Worm (Caenorhabditis elegans) whole organism, midembryonic: ENCODE results near the gene C50E10.1.
"Not testable (repeated sequence)": the region's sequence is repeated elsewhere in the genome, so short reads cannot be mapped to it uniquely, and the experiment has no call there.

Experiments
- T22C8.4 ChIP-seq: fragments of 200-800 bp; sonication (Bioruptor generic); IDR thresholded peaks from 2 replicates; pipeline ENCODE4 v1.3.6; 2022; ENCODE audit warnings: missing genetic modification characterization, missing compliant biosample characterization
- cog-1 ChIP-seq: sonication (generic microtip); optimal IDR thresholded peaks from 2 replicates; lab custom pipeline; 2016; ENCODE audit warnings: missing genetic modification characterization, missing compliant biosample characterization
- flt-1 ChIP-seq: fragments of 200-800 bp; sonication (Bioruptor generic); IDR thresholded peaks from 2 replicates; pipeline ENCODE4 v1.3.6; 2022; ENCODE audit warnings: missing genetic modification characterization, missing compliant biosample characterization
- klf-2 ChIP-seq: fragments of 200-800 bp; sonication (Bioruptor generic); conservative IDR thresholded peaks from 2 replicates; pipeline ENCODE4 v1.3.6; 2022; ENCODE audit warnings: missing genetic modification reagents, missing genetic modification characterization, missing compliant biosample characterization
- med-1 ChIP-seq: sonication (generic microtip); optimal IDR thresholded peaks from 2 replicates; lab custom pipeline; 2017; ENCODE audit warnings: missing genetic modification characterization, mild to moderate bottlenecking, missing compliant biosample characterization, antibody characterized with exemption, missing genetic modification reagents; ENCODE audit not compliant: insufficient read depth
- ref-1 ChIP-seq: fragments of 200-800 bp; sonication (Bioruptor generic); conservative IDR thresholded peaks from 2 replicates; pipeline ENCODE4 v1.3.6; 2022; ENCODE audit warnings: missing genetic modification reagents, missing genetic modification characterization, missing compliant biosample characterization
- tab-1 ChIP-seq: fragments of 200-800 bp; sonication (Bioruptor generic); IDR thresholded peaks from 2 replicates; pipeline ENCODE4 v1.3.6; 2022; ENCODE audit warnings: missing genetic modification characterization, missing compliant biosample characterization
- ztf-23 ChIP-seq: fragments of 200-800 bp; sonication (Bioruptor generic); IDR thresholded peaks from 2 replicates; pipeline ENCODE4 v1.3.6; 2022; ENCODE audit warnings: missing genetic modification reagents, missing genetic modification characterization, missing compliant biosample characterization
- ztf-29 ChIP-seq: fragments of 200-800 bp; sonication (Bioruptor generic); IDR thresholded peaks from 2 replicates; pipeline ENCODE4 v1.3.6; 2022; ENCODE audit warnings: missing genetic modification reagents, missing genetic modification characterization, missing compliant biosample characterization

C50E10.1 gene

DNA sequence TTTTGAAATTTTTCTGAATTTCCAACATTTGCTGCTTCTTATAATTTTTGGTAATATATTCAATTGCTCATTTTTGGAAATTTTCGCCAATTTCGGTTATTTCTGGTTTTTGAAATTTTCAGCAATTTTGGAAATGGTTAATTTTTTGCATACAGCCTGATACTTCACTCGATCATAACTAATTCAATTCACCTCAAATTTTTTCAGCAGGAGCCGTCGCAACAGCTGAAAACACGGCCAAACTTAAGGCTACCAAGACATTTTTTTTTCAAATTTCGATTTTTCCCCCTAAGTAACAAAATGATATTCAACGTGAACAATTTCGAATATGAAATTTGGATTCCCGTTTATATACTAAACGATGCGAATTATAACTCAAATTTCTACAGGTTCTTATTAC is 33.2 kb upstream of the C50E10.1 start, which contains the start of gene sre-52:
sre-52 (plus strand) TSS at position 301 of the 400 bp plus-strand sequence.
- TF ChIP-seq flt-1 (no peak), ztf-23 (GFP tag; lab: Robert Waterston, UW) (no peak), T22C8.4 (no peak), cog-1 (tag; lab: Kevin White, UChicago) (no peak), tab-1 (GFP tag; lab: Robert Waterston, UW) (no peak), med-1 (GFP tag; lab: Kevin White, UChicago) (no peak), klf-2 (no peak), ztf-29 (GFP tag; lab: Robert Waterston, UW) (no peak), ref-1 (GFP tag; lab: Robert Waterston, UW) (no peak)

DNA sequence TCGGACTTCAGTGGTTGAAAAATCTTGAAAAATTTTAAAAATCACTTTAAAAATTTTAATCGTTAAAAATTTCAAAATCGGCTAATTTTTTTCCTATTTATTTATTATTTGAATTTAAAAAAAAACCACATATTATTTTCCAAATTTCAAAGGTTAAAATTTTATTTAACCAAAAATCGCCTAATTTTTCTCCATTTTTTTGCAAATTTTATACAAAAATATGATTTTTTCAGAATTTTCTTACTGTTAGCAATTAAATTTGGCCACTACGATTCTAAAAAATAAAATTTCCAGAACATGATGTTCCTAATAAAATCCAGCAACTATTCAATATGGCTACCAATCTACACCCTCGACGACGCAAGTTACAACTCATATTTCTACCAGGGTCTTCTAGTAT is 30.4 kb upstream of the C50E10.1 start, which contains the start of gene sre-54:
sre-54 (plus strand) TSS at position 301 of the 400 bp plus-strand sequence.
- TF ChIP-seq ztf-23 (GFP tag; lab: Robert Waterston, UW), result no peak
- no peak for TF ChIP-seq tab-1 (GFP tag; lab: Robert Waterston, UW)
- TF ChIP-seq T22C8.4, result no peak
- no peak for TF ChIP-seq cog-1 (tag; lab: Kevin White, UChicago)
- no peak for TF ChIP-seq flt-1
- TF ChIP-seq ref-1 (GFP tag; lab: Robert Waterston, UW), result no peak
- TF ChIP-seq med-1 (GFP tag; lab: Kevin White, UChicago), result no peak
- TF ChIP-seq ztf-29 (GFP tag; lab: Robert Waterston, UW), result no peak
- no peak for TF ChIP-seq klf-2

DNA sequence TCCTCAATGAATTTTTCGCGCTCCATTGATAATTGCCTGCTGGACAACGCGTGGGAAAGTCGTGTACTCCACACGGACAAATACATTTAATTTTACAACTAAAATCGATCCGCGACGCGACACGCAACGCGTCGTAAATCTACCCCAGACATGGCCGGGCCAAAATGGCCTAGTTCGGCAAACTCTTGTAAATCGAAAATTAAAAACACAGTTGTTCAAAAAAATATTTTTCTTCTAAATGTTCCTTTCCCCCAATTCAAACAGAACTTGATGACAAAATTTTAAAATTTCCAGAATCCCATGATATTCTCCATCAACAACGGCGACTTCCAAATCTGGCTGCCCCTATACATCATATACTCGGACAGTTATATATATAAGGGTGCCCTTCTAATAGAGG is 26.7 kb upstream of the C50E10.1 start, which contains the start of gene sre-55:
sre-55 (plus strand) TSS at position 301 of the 400 bp plus-strand sequence.
- TF ChIP-seq med-1 (GFP tag; lab: Kevin White, UChicago) (no peak), T22C8.4 (no peak), cog-1 (tag; lab: Kevin White, UChicago) (no peak), ztf-29 (GFP tag; lab: Robert Waterston, UW) (no peak), tab-1 (GFP tag; lab: Robert Waterston, UW) (no peak), ztf-23 (GFP tag; lab: Robert Waterston, UW) (no peak)

DNA sequence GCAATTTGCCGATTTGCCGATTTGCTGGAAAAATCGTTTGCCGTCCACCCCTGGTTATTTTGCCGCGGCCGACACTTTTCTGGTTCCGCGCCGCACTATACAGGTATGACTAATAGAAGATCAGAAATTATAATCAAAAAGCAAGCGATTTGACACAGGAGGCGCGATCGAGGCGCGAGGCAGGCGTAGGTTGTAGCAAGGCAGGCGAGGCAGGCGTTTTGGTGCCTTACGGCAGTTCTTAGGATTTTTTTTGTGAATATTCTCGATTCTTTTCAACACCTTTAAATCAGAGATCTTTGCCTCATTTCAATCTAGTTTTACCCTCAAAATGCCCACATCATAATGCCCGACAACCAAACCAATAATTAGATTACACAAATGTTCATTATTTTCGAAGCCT is 21.9 kb upstream of the C50E10.1 start, which contains the start of gene sre-56:
sre-56 (plus strand) TSS at position 301 of the 400 bp plus-strand sequence.
- TF ChIP-seq klf-2, result no peak
- TF ChIP-seq ref-1 (GFP tag; lab: Robert Waterston, UW), result no peak
- no peak for TF ChIP-seq med-1 (GFP tag; lab: Kevin White, UChicago)
- TF ChIP-seq ztf-23 (GFP tag; lab: Robert Waterston, UW), result no peak
- no peak for TF ChIP-seq cog-1 (tag; lab: Kevin White, UChicago)
- no peak for TF ChIP-seq flt-1
- no peak for TF ChIP-seq tab-1 (GFP tag; lab: Robert Waterston, UW)
- TF ChIP-seq T22C8.4, result no peak

DNA sequence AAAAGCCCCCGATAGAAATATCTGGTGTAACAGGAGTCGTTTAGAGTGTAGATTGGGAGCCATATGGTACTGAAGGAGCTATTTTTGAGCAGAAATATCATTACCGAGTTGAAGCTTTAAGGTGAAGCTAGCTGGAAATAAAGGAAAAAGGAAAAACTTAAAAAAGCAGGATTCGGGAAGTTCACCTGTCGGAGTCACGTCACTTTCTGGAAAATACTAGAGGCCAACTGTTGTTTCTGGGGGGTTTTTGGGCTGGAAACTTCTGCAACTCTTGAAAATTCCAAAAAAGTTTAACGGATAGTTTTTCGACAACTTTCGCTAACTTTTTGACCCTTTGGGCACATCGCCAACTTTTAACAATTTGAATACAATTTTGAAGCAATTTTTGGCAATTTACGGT is 21.1 kb upstream of the C50E10.1 start, which contains the start of gene sre-53:
sre-53 (minus strand) TSS at position 101 of the 400 bp plus-strand sequence.
- TF ChIP-seq ztf-29 (GFP tag; lab: Robert Waterston, UW), result no peak
- TF ChIP-seq med-1 (GFP tag; lab: Kevin White, UChicago), result no peak
- no peak for TF ChIP-seq ztf-23 (GFP tag; lab: Robert Waterston, UW)
- TF ChIP-seq T22C8.4, result no peak
- TF ChIP-seq tab-1 (GFP tag; lab: Robert Waterston, UW), result no peak
- no peak for TF ChIP-seq klf-2
- TF ChIP-seq ref-1 (GFP tag; lab: Robert Waterston, UW), result no peak
- no peak for TF ChIP-seq cog-1 (tag; lab: Kevin White, UChicago)
- TF ChIP-seq flt-1, result no peak

DNA sequence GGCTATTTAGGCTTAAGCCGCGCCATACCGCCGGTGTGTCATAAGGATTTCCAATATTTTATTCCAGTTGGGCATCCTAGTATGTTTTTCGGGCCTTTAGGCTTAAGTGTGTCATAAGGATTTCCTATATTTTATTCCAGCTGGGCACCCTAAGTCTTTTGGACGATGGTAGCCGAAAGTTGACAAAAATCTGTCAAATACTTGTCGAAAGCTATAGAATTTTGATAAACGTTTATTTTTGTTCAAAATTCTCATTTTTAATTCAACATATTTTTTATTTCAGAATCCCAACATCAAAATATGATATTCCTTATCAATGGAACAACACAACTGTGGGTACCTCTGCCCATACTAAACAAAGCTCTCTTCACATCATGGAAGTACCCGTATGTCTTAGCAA is 16.3 kb upstream of the C50E10.1 start, which contains the start of gene sre-49:
sre-49 (plus strand) TSS at position 301 of the 400 bp plus-strand sequence.
- not testable (repeated sequence) for TF ChIP-seq ztf-29 (GFP tag; lab: Robert Waterston, UW); T22C8.4; klf-2

DNA sequence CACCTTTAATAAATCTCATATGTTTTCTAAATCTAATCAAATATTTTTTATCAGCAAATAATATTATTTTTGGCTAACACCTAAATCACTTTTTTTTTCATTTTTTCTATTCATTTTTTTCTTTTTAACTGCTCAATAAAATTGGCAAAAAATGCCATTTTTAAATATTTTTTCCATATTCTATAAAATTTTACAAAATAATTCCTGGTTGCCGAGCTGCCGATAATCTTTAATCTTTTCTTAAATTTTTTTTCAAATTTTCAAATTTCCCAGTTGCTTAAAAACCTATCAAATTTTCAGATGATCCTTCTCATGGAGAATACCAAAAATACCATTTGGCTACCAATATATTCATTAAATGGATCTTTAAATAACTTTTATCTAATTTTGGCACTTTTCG is 9.3 kb upstream of the C50E10.1 start, which contains the start of gene sre-51:
sre-51 (plus strand) TSS at position 301 of the 400 bp plus-strand sequence.
- TF ChIP-seq ztf-23 (GFP tag; lab: Robert Waterston, UW) (no peak), ztf-29 (GFP tag; lab: Robert Waterston, UW) (no peak), cog-1 (tag; lab: Kevin White, UChicago) (no peak), tab-1 (GFP tag; lab: Robert Waterston, UW) (no peak), ref-1 (GFP tag; lab: Robert Waterston, UW) (no peak), flt-1 (no peak), T22C8.4 (no peak), klf-2 (no peak)

DNA sequence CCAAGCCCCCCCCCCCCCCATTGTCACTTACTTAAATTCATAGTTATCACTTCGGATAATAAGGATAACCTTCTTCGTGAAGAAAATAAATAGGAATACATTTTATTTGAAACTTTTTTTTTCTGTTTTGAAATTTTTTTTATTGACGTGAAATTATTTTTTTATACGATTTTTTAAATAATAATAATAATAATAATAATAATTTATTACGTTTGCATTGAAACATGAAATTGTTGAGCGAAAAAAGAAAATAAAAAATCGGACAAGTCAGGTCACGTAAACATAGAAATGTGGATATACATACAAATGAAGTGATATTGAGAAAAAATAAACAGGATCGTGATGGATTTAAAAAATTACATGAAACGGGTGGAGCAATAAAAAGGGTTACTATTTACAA is 7.4 kb upstream of the C50E10.1 start, which contains the start of gene C50E10.2:
C50E10.2 (minus strand) TSS at position 101 of the 400 bp plus-strand sequence.
- TF ChIP-seq ref-1 (GFP tag; lab: Robert Waterston, UW), result no peak
- no peak for TF ChIP-seq cog-1 (tag; lab: Kevin White, UChicago)
- no peak for TF ChIP-seq T22C8.4
- TF ChIP-seq med-1 (GFP tag; lab: Kevin White, UChicago), result no peak
- no peak for TF ChIP-seq flt-1
- no peak for TF ChIP-seq ztf-23 (GFP tag; lab: Robert Waterston, UW)
- no peak for TF ChIP-seq ztf-29 (GFP tag; lab: Robert Waterston, UW)
- no peak for TF ChIP-seq tab-1 (GFP tag; lab: Robert Waterston, UW)
- no peak for TF ChIP-seq klf-2

DNA sequence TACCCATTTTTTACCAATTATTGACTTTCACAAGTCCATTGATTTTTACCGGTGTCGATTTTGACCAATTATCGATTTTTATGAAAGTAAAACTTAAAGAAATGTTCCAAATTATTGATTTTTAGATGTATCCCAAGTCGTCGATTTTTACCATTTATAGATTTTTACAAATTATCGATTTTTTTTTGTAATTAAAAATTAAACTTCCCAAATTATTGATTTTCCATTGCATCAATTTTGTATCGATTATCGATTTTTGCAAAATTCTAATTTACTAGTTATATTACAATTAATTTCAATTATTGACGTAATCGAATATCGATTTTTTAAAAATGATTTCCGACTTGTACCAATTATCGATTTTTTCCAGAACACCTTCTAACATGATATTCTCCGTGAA is 888 bp upstream of the C50E10.1 start, which contains the start of gene sre-50:
sre-50 (plus strand) TSS at position 384 of the 400 bp plus-strand sequence.
- TF ChIP-seq ref-1 (GFP tag; lab: Robert Waterston, UW) (no peak), ztf-29 (GFP tag; lab: Robert Waterston, UW) (no peak), T22C8.4 (peak; percentile 67; the same call in 1 of the 2 replicates), tab-1 (GFP tag; lab: Robert Waterston, UW) (no peak)

DNA sequence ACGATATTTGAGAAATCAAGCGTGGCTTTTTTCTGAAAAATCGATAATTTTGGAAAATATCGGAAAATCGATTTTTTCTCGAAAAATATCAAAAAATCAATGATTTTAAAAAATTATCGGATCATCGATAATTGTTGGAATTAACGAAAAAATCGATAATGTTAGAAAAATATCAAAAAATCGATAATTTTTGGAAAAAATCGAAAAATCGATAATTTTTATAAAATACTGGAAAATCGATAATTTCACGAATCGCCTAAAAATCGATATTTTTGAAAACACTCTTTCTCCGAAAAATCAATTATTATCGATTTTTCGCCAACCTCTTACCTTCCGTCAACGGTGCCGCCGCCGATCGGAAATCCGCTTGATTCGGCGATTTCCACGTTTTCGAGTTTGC is 1.0 kb downstream of the C50E10.1 start:
- TF ChIP-seq cog-1 (tag; lab: Kevin White, UChicago) (no peak), flt-1 (no peak), ztf-23 (GFP tag; lab: Robert Waterston, UW) (no peak), med-1 (GFP tag; lab: Kevin White, UChicago) (no peak), T22C8.4 (peak; percentile 95), klf-2 (no peak)
